Worm (Caenorhabditis elegans) whole organism, dauer: ENCODE data around the gene F22B7.1.

Experiments
- unc-62 ChIP-seq: sonication (generic microtip); optimal IDR thresholded peaks from 2 replicates; lab custom pipeline; 2017; ENCODE audit warnings: missing biosample characterization, missing genetic modification reagents, missing genetic modification characterization

Gene F22B7.1

DNA sequence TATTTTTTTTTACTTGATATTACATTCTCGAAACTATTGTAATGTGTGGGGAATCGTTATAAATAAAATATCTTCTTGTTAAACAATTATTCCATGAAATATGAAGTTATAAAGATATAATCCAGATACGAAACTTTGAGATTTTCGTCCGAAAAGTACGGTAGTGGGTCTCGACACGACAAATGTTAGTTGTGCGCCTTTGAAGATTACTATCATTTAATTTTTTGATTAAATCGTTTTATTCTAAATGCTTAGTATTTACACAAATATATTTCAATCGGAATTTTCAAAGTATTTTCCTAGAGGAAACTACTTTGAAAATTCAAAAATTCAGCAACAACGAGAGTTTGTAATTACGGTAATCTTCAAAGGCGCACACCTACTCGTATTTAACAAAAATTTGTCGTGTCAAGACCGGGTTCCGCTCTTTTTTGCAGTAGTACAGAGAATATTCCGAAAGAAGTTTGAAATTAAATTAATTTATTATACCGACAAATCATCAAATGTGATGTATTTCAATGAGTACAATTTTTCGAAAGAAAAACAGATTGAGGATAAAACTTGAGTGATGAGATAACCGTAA, 12.9 kb upstream of the F22B7.1 start:
- no peak for TF ChIP-seq unc-62 (GFP tag; lab: Kevin White, UChicago)

DNA sequence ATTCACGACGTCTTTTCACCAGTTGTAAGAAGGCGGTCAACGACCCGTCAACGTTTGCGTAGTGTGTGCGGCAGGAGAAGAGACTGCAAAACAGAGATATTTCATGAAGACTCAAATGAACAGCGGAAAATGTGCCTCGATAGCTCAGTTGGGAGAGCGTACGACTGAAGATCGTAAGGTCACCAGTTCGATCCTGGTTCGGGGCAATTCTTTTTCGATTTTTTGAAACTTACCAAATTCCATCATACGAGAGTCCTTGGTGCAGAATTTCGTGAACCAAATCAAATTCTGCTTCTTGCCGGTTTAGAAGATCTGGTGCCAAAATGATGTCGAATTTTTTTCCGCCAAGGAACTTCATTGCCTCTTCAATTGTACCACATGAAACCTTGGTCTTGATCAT, 12.2 kb upstream of the F22B7.1 start:
- TF ChIP-seq unc-62 (GFP tag; lab: Kevin White, UChicago) = no peak

DNA sequence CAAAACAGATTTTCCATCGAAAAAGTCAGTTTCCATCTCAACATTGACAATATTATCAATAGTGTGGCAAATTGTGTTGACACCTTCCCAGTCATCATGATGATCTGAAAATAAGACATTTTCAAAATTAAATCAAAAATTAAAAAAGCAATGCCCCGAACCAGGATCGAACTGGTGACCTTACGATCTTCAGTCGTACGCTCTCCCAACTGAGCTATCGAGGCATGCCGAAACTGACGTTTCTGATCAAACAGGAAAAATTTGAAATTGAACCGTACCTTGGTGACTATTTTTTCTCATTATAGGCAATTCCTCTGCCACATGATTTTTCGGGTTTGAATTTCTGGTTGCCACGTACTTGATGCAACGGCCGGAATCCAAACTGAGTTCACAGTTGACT, 11.7 kb upstream of the F22B7.1 start:
- no peak for TF ChIP-seq unc-62 (GFP tag; lab: Kevin White, UChicago)

DNA sequence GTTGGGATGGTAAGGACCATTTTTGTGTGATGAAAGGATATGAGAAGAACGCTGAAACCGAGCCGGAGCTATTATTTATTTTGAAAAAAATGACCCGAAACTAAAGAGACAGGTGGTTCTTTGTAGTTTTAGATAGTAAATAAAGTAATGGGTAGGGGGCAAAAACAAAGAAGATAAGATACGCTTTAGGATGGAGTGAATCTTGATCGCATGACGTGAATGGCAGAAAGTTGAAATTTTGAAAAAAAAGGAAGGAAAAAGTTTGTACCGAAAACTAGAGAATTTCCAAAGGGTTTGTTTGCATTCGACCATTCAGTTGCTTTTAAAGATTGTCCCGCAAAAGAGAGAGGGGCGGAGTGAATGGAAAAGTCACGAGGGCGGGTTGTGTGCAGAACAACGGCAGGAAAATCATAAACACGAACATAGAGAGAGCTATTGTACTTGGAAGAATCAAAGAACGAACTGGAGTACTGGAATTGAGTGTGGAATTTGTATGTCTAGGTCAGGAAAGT, 11.2 kb upstream of the F22B7.1 start, which contains the start of gene F22B7.9:
Gene F22B7.9, minus strand, starts transcription at position 51 of the 512 bp plus-strand sequence.
- no peak for TF ChIP-seq unc-62 (GFP tag; lab: Kevin White, UChicago)

DNA sequence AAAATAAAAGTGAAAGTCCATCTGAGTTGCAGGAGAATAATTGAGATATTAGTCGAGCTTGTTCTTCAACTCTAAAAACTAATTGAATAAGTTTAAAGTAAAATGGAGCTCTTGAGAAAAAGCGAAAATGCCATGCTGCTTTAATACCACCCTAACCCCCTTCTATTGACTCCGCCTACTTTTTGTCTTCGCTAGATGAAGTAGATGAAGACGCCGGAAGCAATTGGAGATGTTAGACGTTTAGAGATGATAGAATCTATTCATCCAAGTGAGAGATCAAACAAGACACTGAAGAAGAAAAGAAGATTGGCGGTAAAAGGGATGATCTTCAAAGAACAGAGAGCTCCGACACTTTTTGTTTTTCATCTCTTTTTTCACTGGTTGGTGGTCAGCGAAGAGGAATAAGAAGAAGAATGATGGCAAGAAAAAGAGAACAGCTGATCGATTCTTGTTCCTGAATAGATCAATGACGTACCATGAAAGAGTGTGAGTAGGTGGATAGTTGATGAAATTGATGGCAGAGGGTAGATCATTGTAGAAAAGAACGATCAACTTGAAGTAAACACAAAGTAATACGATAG, 10.6 kb upstream of the F22B7.1 start:
- TF ChIP-seq unc-62 (GFP tag; lab: Kevin White, UChicago) = no peak

DNA sequence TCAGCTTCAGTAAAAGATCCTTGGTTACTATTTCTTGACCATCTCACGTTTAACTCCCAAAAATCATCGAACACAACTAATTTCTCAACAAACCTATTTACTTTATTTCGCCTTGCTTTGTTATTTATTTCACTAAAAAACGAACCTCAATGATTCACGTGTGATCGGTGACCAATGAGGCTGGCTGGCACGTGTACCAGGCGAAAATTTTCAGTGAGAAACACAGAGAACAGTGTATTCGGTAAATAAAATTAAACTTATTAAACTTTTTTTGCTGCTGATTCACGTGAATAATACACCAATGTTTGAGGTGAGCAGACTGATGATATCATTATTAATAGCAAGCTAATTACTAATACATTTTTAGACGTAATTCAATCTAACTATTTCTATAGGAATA, 9.7 kb upstream of the F22B7.1 start:
- no peak for TF ChIP-seq unc-62 (GFP tag; lab: Kevin White, UChicago)

DNA sequence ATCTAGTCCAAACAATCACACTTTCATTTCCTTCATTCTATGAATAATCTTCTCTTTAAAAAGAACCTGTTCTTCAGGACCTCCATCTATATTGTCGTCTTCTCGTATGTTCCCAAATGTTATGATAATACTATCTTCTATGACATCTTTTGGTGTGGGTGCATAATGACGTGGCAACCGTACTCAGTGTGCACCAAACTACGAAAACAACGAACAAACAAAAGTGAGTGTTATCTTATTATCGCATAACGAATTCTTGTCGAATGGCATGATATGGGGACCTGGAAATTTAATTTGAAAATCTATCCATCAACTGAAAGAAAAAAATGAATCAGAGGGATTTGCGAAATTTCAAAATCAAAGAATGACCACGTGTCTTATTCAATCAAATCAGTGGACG, 9.1 kb upstream of the F22B7.1 start:
- no peak for TF ChIP-seq unc-62 (GFP tag; lab: Kevin White, UChicago)

DNA sequence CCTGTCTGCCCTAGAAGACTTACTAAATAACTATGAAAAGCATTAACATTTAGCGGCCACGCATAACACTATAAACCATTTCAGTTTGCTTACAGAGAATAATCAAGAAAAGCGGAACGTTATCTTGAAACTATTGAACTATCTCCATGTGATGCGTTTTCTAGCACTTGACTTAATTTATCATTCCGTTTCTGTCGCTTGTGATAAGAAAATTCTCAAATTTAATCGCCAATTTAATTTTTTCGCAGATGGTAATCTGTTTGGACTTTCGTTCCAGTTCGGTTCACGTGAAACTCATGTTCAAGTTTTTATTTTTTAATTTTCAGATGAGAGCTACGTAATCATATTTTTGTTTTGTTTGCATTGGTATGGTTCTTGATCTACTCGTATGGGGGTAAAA, 8.2 kb upstream of the F22B7.1 start:
- TF ChIP-seq unc-62 (GFP tag; lab: Kevin White, UChicago) = no peak

DNA sequence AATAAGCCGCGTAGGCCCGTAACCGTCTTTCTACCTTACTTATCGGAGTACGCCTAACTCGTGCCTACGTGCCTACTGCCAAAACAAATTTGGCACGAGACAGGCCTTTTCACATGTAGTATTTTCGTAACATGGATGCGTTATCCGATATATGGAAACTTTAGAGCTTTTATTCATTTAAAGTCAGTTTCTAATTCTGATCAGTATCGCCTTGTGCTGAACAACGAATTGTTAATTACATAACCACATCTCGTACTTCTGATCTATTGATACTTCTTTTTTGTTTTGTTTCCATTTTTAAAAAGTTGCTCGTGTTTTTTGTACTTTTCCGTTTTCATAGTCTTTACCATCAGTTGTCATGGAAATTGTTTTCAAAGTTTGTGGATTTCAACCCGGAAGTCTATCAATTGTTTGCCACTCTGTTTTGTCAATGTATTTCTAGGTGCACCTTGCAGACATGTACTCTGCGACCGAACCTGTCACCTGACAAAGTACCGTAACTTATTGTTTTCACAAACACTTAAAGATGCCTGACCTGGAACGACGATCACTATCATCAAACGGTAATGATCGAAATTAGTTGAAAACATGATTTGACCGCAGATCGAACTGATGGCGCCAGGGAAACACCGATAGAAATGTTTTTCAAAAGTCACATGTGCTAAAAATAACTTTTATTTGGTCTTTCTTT, 7.3 kb upstream of the F22B7.1 start:
- no peak for TF ChIP-seq unc-62 (GFP tag; lab: Kevin White, UChicago)

DNA sequence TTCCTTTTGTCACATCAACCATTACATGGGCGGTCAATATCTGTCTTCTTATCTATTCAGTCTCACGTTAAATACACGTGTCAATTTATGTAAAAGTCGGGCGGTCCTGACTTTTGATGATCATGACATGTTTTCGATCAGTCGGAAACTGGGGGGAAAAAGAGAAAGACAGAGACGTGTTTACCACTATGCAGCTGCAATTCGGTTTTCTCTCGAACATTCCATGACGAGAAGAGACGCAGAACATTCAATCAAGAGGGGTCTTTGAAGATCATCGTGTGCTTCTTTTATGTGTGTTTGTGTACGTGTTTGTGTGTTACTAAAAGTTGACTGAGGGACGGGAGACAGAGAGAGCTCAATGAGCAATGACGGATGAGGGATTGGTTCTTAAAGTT, 6.8 kb upstream of the F22B7.1 start:
- TF ChIP-seq unc-62 (GFP tag; lab: Kevin White, UChicago) = no peak

DNA sequence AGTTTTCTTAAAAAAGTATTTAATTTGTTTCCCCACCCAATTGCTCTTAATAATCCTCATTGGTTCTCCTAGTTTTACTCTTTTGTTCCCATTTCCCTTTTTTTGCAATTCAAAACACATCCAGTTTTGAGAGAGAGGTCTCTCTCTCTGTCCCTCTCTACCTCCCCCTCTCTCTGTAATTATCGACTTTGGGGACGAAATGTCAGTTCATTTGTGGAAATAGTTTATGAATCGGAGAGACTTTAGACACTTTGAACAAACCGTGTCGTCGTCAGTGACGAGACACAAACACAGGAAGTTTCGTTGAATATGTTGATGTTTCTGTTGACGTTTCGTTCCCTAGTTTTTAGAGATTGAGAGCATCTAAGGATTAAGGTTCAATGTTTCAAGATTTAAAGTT, 2.0 kb upstream of the F22B7.1 start:
- no peak for TF ChIP-seq unc-62 (GFP tag; lab: Kevin White, UChicago)

DNA sequence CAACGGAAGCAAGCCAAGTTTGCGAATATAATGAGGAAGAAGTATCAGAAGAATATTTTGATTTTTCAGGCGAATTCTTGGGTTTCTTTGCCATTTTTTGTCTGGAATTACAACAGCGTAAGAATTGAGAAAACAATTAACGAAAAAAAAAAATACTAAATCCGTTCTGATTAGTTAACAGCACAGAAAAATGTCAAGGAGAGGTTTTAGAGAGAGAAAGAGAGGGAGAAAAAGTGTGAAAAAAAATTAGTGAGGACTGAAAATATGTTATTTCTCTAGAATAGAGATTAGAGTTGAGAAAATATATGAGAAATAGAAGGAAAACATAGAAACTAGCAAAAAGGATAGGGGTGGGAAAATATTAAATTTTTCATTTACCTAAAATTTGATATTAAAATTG, 2.2 kb downstream of the F22B7.1 start, which contains the start of gene dpy-19:
Gene dpy-19, minus strand, starts transcription at position 101 of the 400 bp plus-strand sequence.
- no peak for TF ChIP-seq unc-62 (GFP tag; lab: Kevin White, UChicago)

DNA sequence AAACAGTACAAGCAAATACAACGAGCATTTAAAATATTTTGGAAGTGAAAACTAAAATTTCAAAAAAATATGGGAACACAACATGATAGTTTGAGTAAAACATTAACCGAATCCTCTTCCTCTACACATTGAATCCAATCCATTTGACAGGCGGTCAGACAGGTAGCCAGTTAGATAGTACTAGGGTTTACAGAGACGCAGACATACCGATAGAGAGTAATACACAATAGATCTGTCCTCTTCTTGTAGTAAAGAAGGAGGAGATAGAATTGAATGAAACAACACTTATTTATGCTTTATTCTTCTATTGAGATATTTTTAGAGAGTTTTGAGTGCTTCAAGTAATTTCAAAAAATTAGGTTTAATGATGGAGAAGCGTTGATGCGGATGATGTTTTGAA, 3.6 kb downstream of the F22B7.1 start:
- TF ChIP-seq unc-62 (GFP tag; lab: Kevin White, UChicago) = no peak

DNA sequence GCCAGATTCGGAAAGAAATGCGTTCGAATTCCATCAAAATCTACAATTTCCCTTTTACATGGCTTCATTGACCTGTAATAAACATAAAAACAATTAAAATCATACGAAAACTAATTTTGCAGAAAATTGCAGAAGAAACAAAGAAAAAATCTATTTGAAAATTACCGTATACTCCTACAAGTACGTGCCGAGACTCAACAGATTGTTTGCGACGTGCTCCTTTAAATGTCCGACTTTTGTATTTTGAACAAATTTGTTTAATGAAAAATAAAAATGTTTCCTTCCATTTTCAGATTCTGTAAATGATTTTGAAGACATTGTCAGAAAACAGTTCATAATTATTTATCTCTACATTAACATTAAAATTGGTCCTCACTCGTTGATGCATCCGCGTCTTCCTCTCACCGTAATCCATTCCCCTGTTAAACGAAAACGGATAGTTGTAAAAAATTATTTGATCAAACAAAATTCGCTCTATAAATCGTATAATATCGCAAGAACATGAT, 9.9 kb downstream of the F22B7.1 start, which contains the start of gene pgl-2:
Gene pgl-2, minus strand, starts transcription at position 456 of the 506 bp plus-strand sequence.
- TF ChIP-seq unc-62 (GFP tag; lab: Kevin White, UChicago) = no peak

DNA sequence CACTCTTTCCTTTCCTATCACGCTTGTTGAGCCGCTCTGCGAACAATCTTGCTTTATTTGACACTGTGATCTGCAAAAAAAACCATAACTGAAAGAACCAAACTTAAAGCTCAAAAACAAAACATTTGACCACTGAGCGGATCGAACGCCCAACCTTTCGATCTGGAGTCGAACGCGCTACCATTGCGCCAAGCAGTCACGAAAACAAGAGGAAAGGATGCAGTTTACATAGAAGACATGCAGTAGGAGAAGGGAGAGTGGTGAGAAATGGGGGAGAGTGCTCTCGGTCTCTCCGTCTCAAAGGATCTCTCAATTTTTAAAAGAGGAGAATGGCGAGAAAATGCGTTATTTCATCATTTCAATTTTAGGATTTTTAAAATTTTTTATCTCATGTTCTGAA, 13.2 kb downstream of the F22B7.1 start:
- no peak for TF ChIP-seq unc-62 (GFP tag; lab: Kevin White, UChicago)

DNA sequence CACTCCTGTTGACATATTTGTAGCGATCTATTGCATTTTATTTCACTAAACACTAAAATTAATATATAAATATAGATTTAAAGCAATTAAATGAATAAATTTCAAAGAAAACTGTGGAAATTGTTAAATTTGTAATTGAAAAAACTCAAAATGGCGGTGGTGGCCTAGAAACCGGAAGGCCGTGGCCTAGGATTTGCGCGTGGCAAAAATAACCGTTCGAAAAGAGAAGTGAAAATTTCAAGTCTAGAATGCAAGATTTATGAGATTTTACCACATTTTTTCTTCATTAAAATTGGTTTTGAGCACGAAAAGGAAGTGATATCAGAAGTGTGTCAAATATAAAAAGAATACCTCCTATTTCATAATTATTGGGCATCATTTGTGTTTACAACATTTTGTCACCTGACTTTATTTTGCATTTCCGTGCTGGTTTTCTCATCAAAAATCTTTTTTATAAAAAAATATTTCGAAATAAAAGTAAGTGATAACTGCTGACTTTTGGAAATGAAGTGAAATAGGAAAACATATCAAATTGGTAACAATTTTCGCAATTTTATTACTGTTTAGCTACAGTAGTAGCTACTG, 18.6 kb downstream of the F22B7.1 start, which contains the start of gene fli-1:
Gene fli-1, minus strand, starts transcription at position 58 of the 585 bp plus-strand sequence.
- no peak for TF ChIP-seq unc-62 (GFP tag; lab: Kevin White, UChicago)
